Worm (Caenorhabditis elegans): ENCODE results near the gene prmt-5.

- TF ChIP-seq nhr-25 (tag; optimal IDR thresholded peaks at IDR 0.05; ENCODE audit: borderline replicate concordance, insufficient read depth), result no peak
- TF ChIP-seq nhr-76 (tag; optimal IDR thresholded peaks at IDR 0.05), result no peak
- peak in 1 of 2 experiments; percentile 76 for TF ChIP-seq unc-62 (GFP tag; optimal IDR thresholded peaks at IDR 0.05 in 1 of 2)
- TF ChIP-seq unc-62 (tag; optimal IDR thresholded peaks at IDR 0.05), result no peak
- TF ChIP-seq pqm-1 (tag; optimal IDR thresholded peaks at IDR 0.05), result peak; percentile 9
- no peak for TF ChIP-seq ceh-44 (GFP tag; IDR thresholded peaks at IDR 0.05)
These were observed 49.8 kb upstream of the prmt-5 start for ce11 chrIII:5180588-5180987.
